Worm (Caenorhabditis elegans) whole organism, early embryonic: Measurements from ENCODE around the gene zig-4.

Experiments used
- B0310.2 ChIP-seq: sonication (generic microtip); optimal IDR thresholded peaks from 2 replicates; lab custom pipeline; 2016; ENCODE audit warnings: mild to moderate bottlenecking, missing genetic modification characterization, missing compliant biosample characterization
- F13C5.2 ChIP-seq: sonication (generic microtip); optimal IDR thresholded peaks from 2 replicates; lab custom pipeline; 2017; ENCODE audit warnings: mild to moderate bottlenecking, missing genetic modification characterization, inconsistent platforms, missing compliant biosample characterization
- aly-1 ChIP-seq: sonication (generic microtip); optimal IDR thresholded peaks from 2 replicates; lab custom pipeline; 2016; ENCODE audit warnings: missing genetic modification characterization, missing compliant biosample characterization
- ama-1 ChIP-seq: fragments of 150-350 bp; optimal IDR thresholded peaks from 2 replicates; lab custom pipeline; 2014
- ceh-13 ChIP-seq: fragments of 200-800 bp; sonication (Bioruptor generic); optimal IDR thresholded peaks from 2 replicates; lab custom pipeline; 2018; ENCODE audit warnings: mild to moderate bottlenecking, missing genetic modification characterization, missing compliant biosample characterization
- ceh-36 ChIP-seq: sonication (generic microtip); optimal IDR thresholded peaks from 2 replicates; lab custom pipeline; 2016; ENCODE audit warnings: missing genetic modification characterization, inconsistent platforms, missing compliant biosample characterization
- ets-7 ChIP-seq: sonication (generic microtip); optimal IDR thresholded peaks from 2 replicates; lab custom pipeline; 2016; ENCODE audit warnings: missing genotype, missing genetic modification characterization, missing compliant biosample characterization
- flt-1 ChIP-seq: fragments of 200-800 bp; sonication (Bioruptor generic); IDR thresholded peaks from 2 replicates; pipeline ENCODE4 v1.3.6; 2022; ENCODE audit warnings: missing genetic modification characterization, missing compliant biosample characterization
- hmbx-1 ChIP-seq: sonication (generic microtip); optimal IDR thresholded peaks from 2 replicates; lab custom pipeline; 2016; ENCODE audit warnings: mild to moderate bottlenecking, missing genetic modification characterization, missing compliant biosample characterization
- hmg-4 ChIP-seq: fragments of 200-800 bp; sonication (Bioruptor generic); optimal IDR thresholded peaks from 2 replicates; lab custom pipeline; 2018; ENCODE audit warnings: mild to moderate bottlenecking, missing genetic modification characterization, missing compliant biosample characterization
- hnd-1 ChIP-seq: sonication (generic microtip); optimal IDR thresholded peaks from 2 replicates; lab custom pipeline; 2016; ENCODE audit warnings: missing genetic modification characterization, missing compliant biosample characterization
- pes-1 ChIP-seq: fragments of 200-800 bp; sonication (Bioruptor generic); IDR thresholded peaks from 2 replicates; pipeline ENCODE4 v1.3.6; 2022; ENCODE audit warnings: missing genetic modification reagents, missing genetic modification characterization, missing compliant biosample characterization
- scrt-1 ChIP-seq: fragments of 200-800 bp; sonication (Bioruptor generic); IDR thresholded peaks from 2 replicates; pipeline ENCODE4 v1.3.6; 2022; ENCODE audit warnings: missing genetic modification characterization, missing compliant biosample characterization
- sea-1 ChIP-seq: fragments of 200-800 bp; sonication (Bioruptor generic); conservative IDR thresholded peaks from 2 replicates; pipeline ENCODE4 v1.3.6; 2022; ENCODE audit warnings: missing genetic modification characterization, missing compliant biosample characterization
- tbx-11 ChIP-seq: fragments of 200-800 bp; sonication (Bioruptor generic); IDR thresholded peaks from 2 replicates; pipeline ENCODE4 v1.3.6; 2022; ENCODE audit warnings: missing genetic modification characterization, missing compliant biosample characterization
- tbx-37 ChIP-seq: fragments of 200-800 bp; sonication (Bioruptor generic); conservative IDR thresholded peaks from 2 replicates; pipeline ENCODE4 v1.3.6; 2022; ENCODE audit warnings: missing genetic modification reagents, missing genetic modification characterization, missing compliant biosample characterization
- tra-4 ChIP-seq: sonication (generic microtip); optimal IDR thresholded peaks from 2 replicates; lab custom pipeline; 2017; ENCODE audit warnings: missing genetic modification characterization, missing compliant biosample characterization

Gene zig-4

DNA sequence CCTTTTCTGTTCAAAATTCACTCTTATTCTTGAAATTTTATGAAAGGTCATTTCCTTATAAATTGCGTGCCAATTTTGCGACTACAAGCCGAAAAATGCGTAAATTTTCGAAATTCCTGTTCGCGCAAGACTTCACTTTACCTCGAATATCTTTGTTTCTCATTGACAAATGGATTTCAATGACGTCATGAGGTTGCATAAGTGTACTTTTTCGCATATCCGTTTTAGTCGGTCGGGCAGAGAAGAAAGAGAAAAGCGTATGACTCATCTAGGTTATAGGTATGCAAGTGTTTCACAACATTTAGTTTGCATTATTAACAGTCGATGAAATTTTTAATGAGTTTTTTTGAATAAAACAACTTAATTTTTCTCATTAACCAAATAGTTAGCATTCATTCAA, 9.2 kb upstream of the zig-4 start:
- no peak for TF ChIP-seq B0310.2 (tag; lab: Kevin White, UChicago)
- no peak for TF ChIP-seq tbx-37
- TF ChIP-seq ama-1 (lab: Kevin White, UChicago): no peak
- TF ChIP-seq aly-1 (tag; lab: Kevin White, UChicago): no peak
- no peak for TF ChIP-seq hnd-1 (tag; lab: Kevin White, UChicago)
- no peak for TF ChIP-seq tra-4 (tag; lab: Kevin White, UChicago)
- no peak for TF ChIP-seq ceh-36 (tag; lab: Kevin White, UChicago)
- TF ChIP-seq sea-1 (GFP tag; lab: Robert Waterston, UW): no peak
- no peak for TF ChIP-seq scrt-1 (GFP tag; lab: Robert Waterston, UW)
- no peak for TF ChIP-seq pes-1 (GFP tag; lab: Robert Waterston, UW)
- no peak for TF ChIP-seq ceh-13 (GFP tag; lab: Kevin White, UChicago)
- no peak for TF ChIP-seq hmg-4 (GFP tag; lab: Kevin White, UChicago)
- no peak for TF ChIP-seq tbx-11 (GFP tag; lab: Robert Waterston, UW)
- TF ChIP-seq F13C5.2: no peak
- no peak for TF ChIP-seq ets-7 (tag; lab: Kevin White, UChicago)
- TF ChIP-seq flt-1 (GFP tag; lab: Robert Waterston, UW): no peak
- TF ChIP-seq hmbx-1: no peak

DNA sequence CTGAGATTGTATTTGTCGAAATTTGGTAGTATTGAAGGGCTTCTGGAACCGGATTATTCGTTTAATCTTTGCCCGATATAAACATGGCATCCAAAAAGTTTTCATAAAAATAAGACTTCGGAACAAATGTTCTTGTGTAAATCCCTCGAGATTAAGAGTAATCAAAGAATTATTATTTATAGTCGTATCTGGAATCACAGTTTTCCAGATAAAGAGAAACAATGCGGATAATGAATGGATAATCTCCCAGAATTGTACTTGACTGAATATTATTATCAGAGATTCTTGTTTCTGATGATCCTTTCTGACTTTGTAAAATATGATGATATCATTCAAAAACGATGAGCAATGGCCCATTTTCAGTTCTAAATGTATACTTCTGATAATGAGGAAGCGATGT, 4.1 kb upstream of the zig-4 start:
- no peak for TF ChIP-seq hnd-1 (tag; lab: Kevin White, UChicago)
- TF ChIP-seq tra-4 (tag; lab: Kevin White, UChicago): no peak
- no peak for TF ChIP-seq F13C5.2
- TF ChIP-seq ceh-36 (tag; lab: Kevin White, UChicago): no peak
- TF ChIP-seq tbx-11 (GFP tag; lab: Robert Waterston, UW): no peak
- no peak for TF ChIP-seq scrt-1 (GFP tag; lab: Robert Waterston, UW)
- no peak for TF ChIP-seq sea-1 (GFP tag; lab: Robert Waterston, UW)
- no peak for TF ChIP-seq hmg-4 (GFP tag; lab: Kevin White, UChicago)
- TF ChIP-seq flt-1 (GFP tag; lab: Robert Waterston, UW): no peak
- no peak for TF ChIP-seq hmbx-1
- TF ChIP-seq aly-1 (tag; lab: Kevin White, UChicago): no peak
- TF ChIP-seq ets-7 (tag; lab: Kevin White, UChicago): no peak
- TF ChIP-seq ceh-13 (GFP tag; lab: Kevin White, UChicago): no peak
- no peak for TF ChIP-seq B0310.2 (tag; lab: Kevin White, UChicago)
- TF ChIP-seq ama-1 (lab: Kevin White, UChicago): no peak
- no peak for TF ChIP-seq tbx-37
- TF ChIP-seq pes-1 (GFP tag; lab: Robert Waterston, UW): no peak

DNA sequence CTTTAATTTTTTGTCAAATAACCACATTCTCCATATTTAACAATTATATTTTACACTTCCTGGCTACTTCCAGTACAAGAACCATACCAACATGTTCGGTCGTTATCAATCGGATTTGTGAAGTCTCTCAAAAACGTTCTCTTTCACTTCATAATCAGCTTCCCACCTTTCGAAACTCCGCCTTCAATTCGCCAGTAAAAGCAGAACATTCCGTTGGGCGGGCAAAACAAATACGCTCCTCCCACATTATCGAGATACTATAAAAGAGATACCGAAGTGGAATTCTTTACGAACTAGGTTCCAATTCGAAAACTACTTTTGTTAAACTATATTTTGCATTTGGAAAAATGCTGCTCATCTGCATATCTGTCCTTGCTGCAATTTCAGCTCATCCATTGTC, 5.2 kb downstream of the zig-4 start, which contains the start of gene zig-3:
TSS of gene zig-3 (plus strand) at position 301 of the 400 bp plus-strand sequence.
- no peak for TF ChIP-seq tbx-11 (GFP tag; lab: Robert Waterston, UW)
- no peak for TF ChIP-seq aly-1 (tag; lab: Kevin White, UChicago)
- no peak for TF ChIP-seq tra-4 (tag; lab: Kevin White, UChicago)
- no peak for TF ChIP-seq ama-1 (lab: Kevin White, UChicago)
- TF ChIP-seq flt-1 (GFP tag; lab: Robert Waterston, UW): no peak
- TF ChIP-seq B0310.2 (tag; lab: Kevin White, UChicago): no peak
- no peak for TF ChIP-seq F13C5.2
- no peak for TF ChIP-seq hmg-4 (GFP tag; lab: Kevin White, UChicago)
- TF ChIP-seq ceh-36 (tag; lab: Kevin White, UChicago): no peak
- no peak for TF ChIP-seq ets-7 (tag; lab: Kevin White, UChicago)
- TF ChIP-seq scrt-1 (GFP tag; lab: Robert Waterston, UW): no peak
- no peak for TF ChIP-seq pes-1 (GFP tag; lab: Robert Waterston, UW)
- TF ChIP-seq tbx-37: no peak
- TF ChIP-seq hmbx-1: no peak
- TF ChIP-seq sea-1 (GFP tag; lab: Robert Waterston, UW): no peak

DNA sequence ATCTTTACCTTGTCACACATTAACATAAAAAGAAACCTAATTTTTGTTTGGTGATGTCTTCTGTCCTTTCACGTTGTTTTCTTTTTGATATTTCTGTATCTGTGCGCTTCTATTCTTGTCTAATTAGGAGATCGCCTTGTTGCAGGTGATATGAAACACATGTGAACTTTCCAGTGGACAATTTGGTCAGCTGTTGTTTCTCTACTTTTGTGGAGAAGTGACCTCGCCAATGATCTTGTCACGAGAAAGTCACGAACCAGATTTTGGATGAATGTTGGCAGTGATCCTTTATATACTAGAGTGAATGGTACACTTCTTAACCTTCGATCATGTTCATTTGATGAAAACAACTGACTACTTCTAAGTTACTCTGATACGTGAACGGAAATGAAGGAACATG, 7.2 kb downstream of the zig-4 start:
- TF ChIP-seq aly-1 (tag; lab: Kevin White, UChicago) (no peak), flt-1 (GFP tag; lab: Robert Waterston, UW) (no peak), ama-1 (lab: Kevin White, UChicago) (no peak), hnd-1 (tag; lab: Kevin White, UChicago) (no peak), ceh-36 (tag; lab: Kevin White, UChicago) (no peak), ets-7 (tag; lab: Kevin White, UChicago) (no peak), F13C5.2 (no peak), tra-4 (tag; lab: Kevin White, UChicago) (no peak), hmbx-1 (no peak), ceh-13 (GFP tag; lab: Kevin White, UChicago) (no peak), tbx-37 (no peak), tbx-11 (GFP tag; lab: Robert Waterston, UW) (no peak), B0310.2 (tag; lab: Kevin White, UChicago) (no peak), sea-1 (GFP tag; lab: Robert Waterston, UW) (no peak)

DNA sequence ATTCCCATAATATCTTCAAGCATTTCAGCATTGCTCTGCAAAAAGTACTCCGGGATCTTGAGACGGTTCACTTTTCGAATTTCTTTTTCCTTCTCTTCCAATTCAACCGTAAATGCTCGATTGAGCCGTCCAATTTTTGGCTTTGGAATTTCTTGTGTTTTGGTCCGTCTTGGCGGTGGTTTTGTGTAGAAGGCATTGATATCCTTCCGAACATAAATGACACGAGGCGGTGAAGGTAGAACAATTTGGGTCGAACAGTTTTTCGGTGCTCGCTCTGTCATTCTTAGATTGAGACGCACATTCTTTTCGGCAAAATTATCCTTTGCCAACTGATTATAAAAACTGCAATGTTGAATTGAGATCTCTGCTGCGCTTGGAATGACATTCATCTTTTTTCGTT, 17.4 kb downstream of the zig-4 start:
- TF ChIP-seq tbx-11 (GFP tag; lab: Robert Waterston, UW): no peak
- no peak for TF ChIP-seq F13C5.2
- TF ChIP-seq ceh-36 (tag; lab: Kevin White, UChicago): no peak
- no peak for TF ChIP-seq scrt-1 (GFP tag; lab: Robert Waterston, UW)
- TF ChIP-seq hmg-4 (GFP tag; lab: Kevin White, UChicago): no peak
- TF ChIP-seq pes-1 (GFP tag; lab: Robert Waterston, UW): no peak
- no peak for TF ChIP-seq hnd-1 (tag; lab: Kevin White, UChicago)
- no peak for TF ChIP-seq ets-7 (tag; lab: Kevin White, UChicago)
- no peak for TF ChIP-seq tbx-37
- no peak for TF ChIP-seq B0310.2 (tag; lab: Kevin White, UChicago)

DNA sequence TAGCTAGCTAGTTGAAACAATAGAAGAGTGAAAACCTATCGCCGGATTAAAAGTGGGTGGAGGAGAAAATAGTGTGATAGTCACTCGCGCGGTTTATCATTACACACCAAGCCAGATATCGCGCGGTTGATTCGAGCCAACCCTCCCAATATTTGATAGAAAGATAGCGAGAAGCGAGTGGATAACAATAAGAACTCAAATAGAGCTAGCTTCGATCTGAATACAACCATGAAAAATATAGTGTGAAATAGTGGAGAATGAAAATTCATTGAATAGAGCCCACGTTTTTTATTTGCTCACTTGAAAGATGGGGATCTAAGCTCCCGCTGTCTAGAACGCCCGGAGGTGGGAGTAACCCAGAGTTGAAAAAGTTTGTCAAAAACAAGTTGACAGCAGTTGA, 19.8 kb downstream of the zig-4 start, which contains the start of gene tnt-3:
TSS of gene tnt-3 (minus strand) at position 101 of the 400 bp plus-strand sequence.
- no peak for TF ChIP-seq hnd-1 (tag; lab: Kevin White, UChicago)
- no peak for TF ChIP-seq hmbx-1
- no peak for TF ChIP-seq tbx-11 (GFP tag; lab: Robert Waterston, UW)
- no peak for TF ChIP-seq B0310.2 (tag; lab: Kevin White, UChicago)
- no peak for TF ChIP-seq ceh-13 (GFP tag; lab: Kevin White, UChicago)
- no peak for TF ChIP-seq flt-1 (GFP tag; lab: Robert Waterston, UW)
- TF ChIP-seq sea-1 (GFP tag; lab: Robert Waterston, UW): no peak
- TF ChIP-seq ceh-36 (tag; lab: Kevin White, UChicago): no peak
- TF ChIP-seq scrt-1 (GFP tag; lab: Robert Waterston, UW): no peak
- no peak for TF ChIP-seq ets-7 (tag; lab: Kevin White, UChicago)
- no peak for TF ChIP-seq F13C5.2
- TF ChIP-seq hmg-4 (GFP tag; lab: Kevin White, UChicago): no peak
